Worm (Caenorhabditis elegans) whole organism, L1 larva: Measurements from ENCODE around the gene F53G2.3.

Source experiments
- C04F5.9 ChIP-seq: sonication (generic microtip); optimal IDR thresholded peaks from 2 replicates; lab custom pipeline; 2016; ENCODE audit warnings: missing genetic modification characterization, missing compliant biosample characterization
- C34B4.2 ChIP-seq: sonication (generic microtip); optimal IDR thresholded peaks from 2 replicates; lab custom pipeline; 2017; ENCODE audit warnings: mild to moderate bottlenecking, missing genetic modification characterization, missing compliant biosample characterization
- F16B12.6 ChIP-seq: fragments of 150-350 bp; optimal IDR thresholded peaks from 2 replicates; lab custom pipeline; 2014; ENCODE audit warnings: missing biosample characterization, missing genetic modification characterization
- aha-1 ChIP-seq: fragments of 150-350 bp; optimal IDR thresholded peaks from 2 replicates; lab custom pipeline; 2014; ENCODE audit warnings: missing biosample characterization, missing genetic modification characterization
- aly-2 ChIP-seq: fragments of 150-350 bp; optimal IDR thresholded peaks from 2 replicates; lab custom pipeline; 2014; ENCODE audit warnings: missing biosample characterization, missing genetic modification characterization
- blmp-1 ChIP-seq: fragments of 150-350 bp; optimal IDR thresholded peaks from 2 replicates; lab custom pipeline; 2014; ENCODE audit warnings: missing biosample characterization, missing genetic modification characterization
- ceh-63 ChIP-seq: fragments of 200-800 bp; sonication (Bioruptor generic); optimal IDR thresholded peaks from 2 replicates; lab custom pipeline; 2018; ENCODE audit warnings: mild to moderate bottlenecking, missing genetic modification characterization, missing compliant biosample characterization
- ceh-82 ChIP-seq, 3 experiments: fragments of 150-350 bp in 1 of 3; sonication (generic microtip) in 2 of 3; optimal IDR thresholded peaks; 2 replicates each; lab custom pipeline; 2014 to 2017; ENCODE audit warnings: missing biosample characterization in 3 of 3, missing genetic modification characterization in 3 of 3
- ceh-88 ChIP-seq: fragments of 200-800 bp; sonication (Bioruptor generic); IDR thresholded peaks from 2 replicates; pipeline ENCODE4 v1.3.6; 2022; ENCODE audit warnings: missing genetic modification characterization, missing compliant biosample characterization
- ceh-90 ChIP-seq: sonication (generic microtip); optimal IDR thresholded peaks from 2 replicates; lab custom pipeline; 2016; ENCODE audit warnings: missing genetic modification characterization, missing compliant biosample characterization
- ces-1 ChIP-seq: fragments of 150-350 bp; optimal IDR thresholded peaks from 2 replicates; lab custom pipeline; 2014; ENCODE audit warnings: missing biosample characterization, missing genetic modification reagents, missing genetic modification characterization
- dsc-1 ChIP-seq: sonication (generic microtip); optimal IDR thresholded peaks from 2 replicates; lab custom pipeline; 2016; ENCODE audit warnings: mild to moderate bottlenecking, missing genetic modification characterization, missing compliant biosample characterization
- egl-13 ChIP-seq: sonication (generic microtip); optimal IDR thresholded peaks from 2 replicates; lab custom pipeline; 2016; ENCODE audit warnings: missing genotype, missing genetic modification reagents, missing genetic modification characterization, missing compliant biosample characterization
- elt-3 ChIP-seq, 6 experiments: fragments of 150-350 bp in 1 of 6; sonication (generic microtip); optimal IDR thresholded peaks; 2 replicates each; lab custom pipeline; 2017 to 2018; ENCODE audit warnings: missing biosample characterization in 6 of 6, missing genetic modification characterization in 6 of 6, inconsistent platforms in 1 of 6
- ets-5 ChIP-seq: fragments of 200-800 bp; sonication (Bioruptor generic); IDR thresholded peaks from 2 replicates; pipeline ENCODE4 v1.3.6; 2022; ENCODE audit warnings: missing genetic modification characterization, missing compliant biosample characterization
- fkh-10 ChIP-seq: sonication (generic microtip); optimal IDR thresholded peaks from 2 replicates; lab custom pipeline; 2017; ENCODE audit warnings: missing biosample characterization, missing genetic modification reagents, missing genetic modification characterization
- fkh-4 ChIP-seq: sonication (generic microtip); optimal IDR thresholded peaks from 2 replicates; lab custom pipeline; 2016; ENCODE audit warnings: missing compliant biosample characterization, missing genetic modification characterization, borderline replicate concordance
- fkh-8 ChIP-seq: sonication (generic microtip); optimal IDR thresholded peaks from 2 replicates; lab custom pipeline; 2016; ENCODE audit warnings: mild to moderate bottlenecking, missing genetic modification characterization, missing compliant biosample characterization
- fos-1 ChIP-seq: fragments of 150-350 bp; optimal IDR thresholded peaks from 2 replicates; lab custom pipeline; 2014; ENCODE audit warnings: missing biosample characterization, missing genetic modification characterization
- grh-1 ChIP-seq: fragments of 200-800 bp; sonication (Bioruptor generic); IDR thresholded peaks from 2 replicates; pipeline ENCODE4 v1.3.6; 2022; ENCODE audit warnings: missing genetic modification reagents, missing genetic modification characterization, missing compliant biosample characterization
- hpl-2 ChIP-seq: fragments of 150-350 bp; optimal IDR thresholded peaks from 2 replicates; lab custom pipeline; 2014; ENCODE audit warnings: missing biosample characterization, missing genetic modification reagents, missing genetic modification characterization
- irx-1 ChIP-seq: sonication (generic microtip); optimal IDR thresholded peaks from 2 replicates; lab custom pipeline; 2016; ENCODE audit warnings: missing genetic modification characterization, missing compliant biosample characterization
- isw-1 ChIP-seq: fragments of 200-800 bp; sonication (Bioruptor generic); IDR thresholded peaks from 2 replicates; pipeline ENCODE4 v1.3.6; 2022; ENCODE audit warnings: missing genetic modification characterization, missing compliant biosample characterization
- lin-14 ChIP-seq: fragments of 200-800 bp; sonication (Bioruptor generic); optimal IDR thresholded peaks from 2 replicates; lab custom pipeline; 2018; ENCODE audit warnings: mild to moderate bottlenecking, missing genetic modification characterization, moderate library complexity, missing compliant biosample characterization
- lir-3 ChIP-seq: sonication (generic microtip); optimal IDR thresholded peaks from 2 replicates; lab custom pipeline; 2016; ENCODE audit warnings: mild to moderate bottlenecking, missing genetic modification characterization, moderate library complexity, missing compliant biosample characterization; ENCODE audit not compliant: poor library complexity
- lsy-2 ChIP-seq, 2 experiments: fragments of 150-350 bp; optimal IDR thresholded peaks; 2 replicates each; lab custom pipeline; 2014; ENCODE audit warnings: missing biosample characterization in 2 of 2, missing genetic modification characterization in 2 of 2
- mab-9 ChIP-seq: fragments of 200-800 bp; sonication (Bioruptor generic); IDR thresholded peaks from 2 replicates; pipeline ENCODE4 v1.3.6; 2022; ENCODE audit warnings: missing genetic modification reagents, missing genetic modification characterization, missing compliant biosample characterization
- mep-1 ChIP-seq: fragments of 150-350 bp; optimal IDR thresholded peaks from 2 replicates; lab custom pipeline; 2014; ENCODE audit warnings: missing biosample characterization, missing genetic modification characterization
- nhr-12 ChIP-seq: sonication (generic microtip); optimal IDR thresholded peaks from 2 replicates; lab custom pipeline; 2017; ENCODE audit warnings: missing biosample characterization, missing genetic modification characterization
- nhr-19 ChIP-seq: fragments of 200-800 bp; sonication (Bioruptor generic); conservative IDR thresholded peaks from 2 replicates; pipeline ENCODE4 v1.3.6; 2022; ENCODE audit warnings: missing genetic modification characterization, missing compliant biosample characterization
- nhr-237 ChIP-seq: fragments of 150-350 bp; optimal IDR thresholded peaks from 2 replicates; lab custom pipeline; 2014; ENCODE audit warnings: missing biosample characterization, missing genetic modification characterization
- nhr-47 ChIP-seq: sonication (generic microtip); optimal IDR thresholded peaks from 2 replicates; lab custom pipeline; 2016; ENCODE audit warnings: mild to moderate bottlenecking, missing genetic modification characterization, moderate library complexity, missing compliant biosample characterization
- nhr-71 ChIP-seq: sonication (generic microtip); optimal IDR thresholded peaks from 2 replicates; lab custom pipeline; 2016; ENCODE audit warnings: mild to moderate bottlenecking, missing genetic modification characterization, moderate library complexity, missing compliant biosample characterization
- nhr-84 ChIP-seq: sonication (generic microtip); optimal IDR thresholded peaks from 2 replicates; lab custom pipeline; 2017; ENCODE audit warnings: missing biosample characterization, missing genetic modification characterization
- nhr-85 ChIP-seq: sonication (generic microtip); peaks from one replicate; lab custom pipeline; 2016; ENCODE audit warnings: missing genetic modification characterization, inconsistent platforms, missing compliant biosample characterization
- pqm-1 ChIP-seq: sonication (generic microtip); optimal IDR thresholded peaks from 3 replicates; lab custom pipeline; 2017; ENCODE audit warnings: missing biosample characterization, missing genetic modification characterization
- rnt-1 ChIP-seq: sonication (generic microtip); optimal IDR thresholded peaks from 2 replicates; lab custom pipeline; 2016; ENCODE audit warnings: mild to moderate bottlenecking, missing genetic modification characterization, moderate library complexity, missing compliant biosample characterization
- skn-1 ChIP-seq: fragments of 150-350 bp; optimal IDR thresholded peaks from 2 replicates; lab custom pipeline; 2014; ENCODE audit warnings: missing biosample characterization, missing genetic modification characterization
- snpc-4 ChIP-seq: fragments of 150-350 bp; optimal IDR thresholded peaks from 2 replicates; lab custom pipeline; 2014; ENCODE audit warnings: missing biosample characterization, missing genetic modification characterization
- snu-23 ChIP-seq: sonication (generic microtip); optimal IDR thresholded peaks from 2 replicates; lab custom pipeline; 2016; ENCODE audit warnings: missing genetic modification characterization, missing compliant biosample characterization
- sox-4 ChIP-seq: sonication (generic microtip); optimal IDR thresholded peaks from 2 replicates; lab custom pipeline; 2016; ENCODE audit warnings: missing genetic modification characterization, missing compliant biosample characterization
- sptf-1 ChIP-seq: fragments of 150-350 bp; optimal IDR thresholded peaks from 2 replicates; lab custom pipeline; 2014; ENCODE audit warnings: missing biosample characterization, missing genetic modification characterization
- swsn-7 ChIP-seq: sonication (generic microtip); optimal IDR thresholded peaks from 2 replicates; lab custom pipeline; 2016; ENCODE audit warnings: missing genetic modification characterization, missing compliant biosample characterization
- tbx-2 ChIP-seq: sonication (generic microtip); optimal IDR thresholded peaks from 2 replicates; lab custom pipeline; 2016; ENCODE audit warnings: missing genetic modification characterization, missing compliant biosample characterization
- tlp-1 ChIP-seq: fragments of 150-350 bp; optimal IDR thresholded peaks from 2 replicates; lab custom pipeline; 2014; ENCODE audit warnings: missing biosample characterization, missing genetic modification characterization
- unc-130 ChIP-seq: fragments of 150-350 bp; optimal IDR thresholded peaks from 2 replicates; lab custom pipeline; 2017; ENCODE audit warnings: missing biosample characterization, missing genetic modification characterization, inconsistent platforms
- unc-86 ChIP-seq: sonication (generic microtip); optimal IDR thresholded peaks from 2 replicates; lab custom pipeline; 2016; ENCODE audit warnings: missing genetic modification characterization, missing compliant biosample characterization
- unc-98 ChIP-seq: fragments of 200-800 bp; sonication (Bioruptor generic); IDR thresholded peaks from 2 replicates; pipeline ENCODE4 v1.3.6; 2022; ENCODE audit warnings: missing genetic modification characterization, missing compliant biosample characterization
- xbp-1 ChIP-seq: sonication (generic microtip); optimal IDR thresholded peaks from 2 replicates; lab custom pipeline; 2016; ENCODE audit warnings: missing genetic modification characterization, missing compliant biosample characterization
- zag-1 ChIP-seq: fragments of 150-350 bp; optimal IDR thresholded peaks from 2 replicates; lab custom pipeline; 2014; ENCODE audit warnings: missing biosample characterization, missing genetic modification characterization
- zip-4 ChIP-seq: fragments of 200-800 bp; sonication (Bioruptor generic); optimal IDR thresholded peaks from 2 replicates; lab custom pipeline; 2018; ENCODE audit warnings: mild to moderate bottlenecking, missing genetic modification characterization, moderate library complexity, missing compliant biosample characterization
- ztf-4 ChIP-seq: fragments of 150-350 bp; optimal IDR thresholded peaks from 2 replicates; lab custom pipeline; 2014; ENCODE audit warnings: missing biosample characterization, missing genetic modification characterization

The F53G2.3 gene

DNA sequence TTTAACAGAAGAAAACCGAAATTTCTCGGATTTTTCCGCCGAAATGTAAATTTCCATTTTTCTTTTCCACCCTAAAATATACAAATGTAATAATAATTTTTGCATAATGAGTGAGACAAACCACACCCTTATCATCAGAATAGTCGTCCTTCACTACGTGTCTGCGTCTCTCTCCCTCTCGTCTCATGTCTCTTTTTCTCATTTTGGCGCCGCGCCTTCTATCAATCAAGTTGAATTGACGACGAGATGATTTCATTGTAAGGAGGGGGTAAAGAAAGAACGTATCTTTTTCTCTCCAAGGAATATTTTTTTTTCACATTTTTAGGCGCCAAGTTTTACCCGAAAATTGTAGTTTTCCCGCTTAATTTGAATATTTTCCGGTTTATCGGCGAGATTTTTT is 38.0 kb upstream of the F53G2.3 start (continued):
- no peak for TF ChIP-seq ets-5
- no peak for TF ChIP-seq F16B12.6 (tag; lab: Kevin White, UChicago)
- TF ChIP-seq grh-1 (GFP tag; lab: Robert Waterston, UW), result no peak
- no peak for TF ChIP-seq mab-9 (GFP tag; lab: Robert Waterston, UW)
- no peak for TF ChIP-seq lir-3 (tag; lab: Kevin White, UChicago)
- no peak for TF ChIP-seq nhr-237 (tag; lab: Kevin White, UChicago)
- peak; percentile 75 for TF ChIP-seq blmp-1
- TF ChIP-seq nhr-84, result no peak
- TF ChIP-seq sox-4, result no peak
- no peak for TF ChIP-seq xbp-1 (tag; lab: Kevin White, UChicago)
- TF ChIP-seq nhr-12, result no peak
- TF ChIP-seq swsn-7 (tag; lab: Kevin White, UChicago), result no peak
- no peak for TF ChIP-seq nhr-47 (tag; lab: Kevin White, UChicago)
- TF ChIP-seq irx-1, result no peak
- peak; percentile 70 for TF ChIP-seq lin-14 (GFP tag; lab: Kevin White, UChicago)
- TF ChIP-seq tlp-1, result no peak
- no peak for TF ChIP-seq unc-98 (GFP tag; lab: Robert Waterston, UW)
- TF ChIP-seq unc-130 (tag; lab: Kevin White, UChicago), result no peak
- TF ChIP-seq ceh-82 (tag; optimal IDR thresholded peaks at IDR 0.05; lab: Kevin White, UChicago), result no peak
- TF ChIP-seq snu-23 (GFP tag; lab: Kevin White, UChicago), result peak; percentile 40
- no peak for TF ChIP-seq sptf-1 (tag; lab: Kevin White, UChicago)
- TF ChIP-seq fkh-8, result no peak
- no peak for TF ChIP-seq ceh-63 (GFP tag; lab: Kevin White, UChicago)
- no peak for TF ChIP-seq unc-86 (tag; lab: Kevin White, UChicago)
- peak; percentile 20 for TF ChIP-seq fos-1
- no peak for TF ChIP-seq ces-1 (GFP tag; lab: Kevin White, UChicago)
- no peak for TF ChIP-seq fkh-10
- no peak for TF ChIP-seq fkh-4
- peak; percentile 19 for TF ChIP-seq tbx-2 (tag; lab: Kevin White, UChicago)
- TF ChIP-seq nhr-19, result 0 out of 2 replicates have a peak, but pooled peaks have one; percentile 3
- TF ChIP-seq rnt-1 (tag; lab: Kevin White, UChicago), result no peak
- no peak for TF ChIP-seq zip-4 (GFP tag; lab: Kevin White, UChicago)
- TF ChIP-seq mep-1 (tag; lab: Kevin White, UChicago), result peak; percentile 47
- no peak for TF ChIP-seq C34B4.2 (tag; lab: Kevin White, UChicago)
- TF ChIP-seq nhr-85 (tag; lab: Kevin White, UChicago), result peak; percentile 81
- TF ChIP-seq ztf-4 (tag; lab: Kevin White, UChicago), result no peak
- TF ChIP-seq zag-1, result no peak
- TF ChIP-seq lsy-2 (tag; optimal IDR thresholded peaks at IDR 0.05; lab: Kevin White, UChicago), result peak in 1 of 2 experiments; percentile 15
- TF ChIP-seq pqm-1 (tag; lab: Kevin White, UChicago), result no peak
- no peak for TF ChIP-seq dsc-1
- no peak for TF ChIP-seq snpc-4 (tag; lab: Kevin White, UChicago)
- no peak for TF ChIP-seq skn-1 (tag; lab: Kevin White, UChicago)
- no peak for TF ChIP-seq hpl-2 (GFP tag; lab: Kevin White, UChicago)
- TF ChIP-seq elt-3 (tag; optimal IDR thresholded peaks at IDR 0.05; lab: Kevin White, UChicago), result peak in 1 of 6 experiments; percentile 34
- TF ChIP-seq C04F5.9 (tag; lab: Kevin White, UChicago), result no peak
- TF ChIP-seq ceh-90, result no peak
- TF ChIP-seq aly-2, result no peak
- TF ChIP-seq nhr-71 (tag; lab: Kevin White, UChicago), result peak; percentile 37
- no peak for TF ChIP-seq ceh-88 (GFP tag; lab: Robert Waterston, UW)
- no peak for TF ChIP-seq isw-1 (GFP tag; lab: Robert Waterston, UW)
- TF ChIP-seq aha-1, result no peak
- no peak for TF ChIP-seq egl-13 (tag; lab: Kevin White, UChicago)
